Worm (Caenorhabditis elegans) whole organism, L4/young adult: ENCODE results near the gene F42A8.1.

Experiments
- dao-5 ChIP-seq: sonication (generic microtip); optimal IDR thresholded peaks from 2 replicates; lab custom pipeline; 2016; ENCODE audit warnings: missing genotype, missing genetic modification characterization, moderate library complexity, missing compliant biosample characterization
- him-1 ChIP-seq: sonication (generic microtip); optimal IDR thresholded peaks from 2 replicates; lab custom pipeline; 2016; ENCODE audit warnings: missing genotype, missing genetic modification reagents, missing genetic modification characterization, missing compliant biosample characterization

DNA sequence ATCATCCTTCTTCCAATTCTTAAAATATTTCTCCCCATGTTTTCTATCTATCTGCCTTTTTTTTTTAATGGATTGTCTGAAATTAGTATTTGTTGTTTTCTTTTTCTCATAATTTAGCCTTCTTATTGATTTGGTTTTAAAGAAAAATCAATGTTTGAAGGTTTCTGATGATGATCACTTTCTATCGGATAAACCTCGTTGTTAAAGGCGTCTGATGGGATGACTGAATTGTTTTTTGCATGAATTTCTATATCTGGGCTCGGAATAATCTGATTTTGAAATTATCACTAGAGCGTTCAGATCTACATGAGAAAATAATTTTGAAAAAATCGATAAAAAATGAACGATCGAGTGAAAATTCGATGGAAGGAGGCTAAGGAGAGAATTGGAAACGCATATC lies 12.7 kb downstream of the F42A8.1 start, which contains the start of gene scp-1:
- TF ChIP-seq him-1 (tag; lab: Kevin White, UChicago) (no peak), dao-5 (tag; lab: Kevin White, UChicago) (no peak)
